Fruit fly (Drosophila melanogaster): Measurements from ENCODE around the gene ChLD3.

Gene ChLD3

dm6 chr2L:16716771-16717170, 21.9 kb upstream of the ChLD3 start:
- TF ChIP-seq OdsH (GFP tag; optimal IDR thresholded peaks at IDR 0.05), result no peak
- TF ChIP-seq Myc (optimal IDR thresholded peaks at IDR 0.05), result no peak
- no peak for TF ChIP-seq pan (optimal IDR thresholded peaks at IDR 0.05)
- TF ChIP-seq Abd-B (GFP tag; optimal IDR thresholded peaks at IDR 0.05), result no peak
- no peak for TF ChIP-seq sage (GFP tag; optimal IDR thresholded peaks at IDR 0.05)
- TF ChIP-seq Sp1 (GFP tag; optimal IDR thresholded peaks at IDR 0.05), result no peak
- TF ChIP-seq tai (GFP tag; optimal IDR thresholded peaks at IDR 0.05), result no peak
- no peak for TF ChIP-seq N (GFP tag; optimal IDR thresholded peaks at IDR 0.05)
- no peak for TF ChIP-seq jim (GFP tag; optimal IDR thresholded peaks at IDR 0.05)
- TF ChIP-seq Dfd (GFP tag; optimal IDR thresholded peaks at IDR 0.05), result no peak

- no peak for TF ChIP-seq HLH106 (tag; optimal IDR thresholded peaks at IDR 0.05)
- no peak for TF ChIP-seq rgr (GFP tag; optimal IDR thresholded peaks at IDR 0.05)
- TF ChIP-seq fru (GFP tag; optimal IDR thresholded peaks at IDR 0.05), result no peak
- TF ChIP-seq pan (optimal IDR thresholded peaks at IDR 0.05), result no peak
Measured at dm6 chr2L:16718446-16719173, 20.0 kb upstream of the ChLD3 start.

DNA sequence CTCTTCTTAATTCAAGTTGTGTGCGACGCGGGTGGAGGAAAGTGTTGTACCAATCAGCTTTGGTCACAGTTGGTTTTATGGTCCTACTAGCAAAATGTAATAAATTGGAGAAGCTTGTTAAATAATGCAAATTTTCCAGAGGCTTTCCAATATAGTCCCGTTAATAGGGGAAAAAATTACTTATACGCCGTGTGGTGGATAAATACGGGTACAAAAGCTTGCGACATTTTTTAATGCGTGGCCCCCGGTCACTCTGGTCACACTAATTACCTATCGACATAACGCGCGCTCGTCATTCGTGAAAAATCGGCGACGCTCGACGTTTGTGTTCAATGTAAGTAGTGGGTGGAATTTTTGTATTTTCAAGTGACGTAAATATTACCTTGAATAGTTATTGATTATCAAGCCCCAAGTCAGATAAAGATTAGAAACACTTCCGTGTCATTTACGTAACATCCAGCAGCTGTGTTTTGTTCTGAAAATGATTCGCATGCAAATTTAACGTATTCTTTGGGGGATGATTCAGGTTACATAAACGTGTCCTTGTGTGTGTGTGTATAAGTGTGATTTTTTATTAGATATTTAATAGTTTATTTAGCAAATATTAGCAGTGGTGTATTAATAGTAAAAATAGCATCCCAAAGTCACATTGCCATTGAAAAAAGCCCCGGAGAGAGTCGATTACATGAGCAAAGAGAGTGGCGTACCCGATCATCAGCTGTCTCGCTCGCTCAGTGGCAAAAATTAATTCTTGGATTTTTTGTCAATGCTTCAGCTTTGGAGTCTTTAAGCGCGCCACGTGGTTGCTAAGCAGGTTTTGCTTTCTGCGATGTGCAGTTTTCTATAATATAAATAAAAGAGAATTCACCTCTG, 18.8 kb upstream of the ChLD3 start, which contains the start of gene Cyt-c-p:
Gene Cyt-c-p, plus strand, starts transcription at position 290 of the 873 bp plus-strand sequence.
- TF ChIP-seq N (GFP tag; optimal IDR thresholded peaks at IDR 0.05), result no peak
- peak; percentile 19 for TF ChIP-seq OdsH (GFP tag; optimal IDR thresholded peaks at IDR 0.05)
- peak; percentile 19 for TF ChIP-seq Myc (optimal IDR thresholded peaks at IDR 0.05)
- peak; percentile 13 for TF ChIP-seq HLH106 (tag; optimal IDR thresholded peaks at IDR 0.05)
- no peak for TF ChIP-seq CG9705 (GFP tag; optimal IDR thresholded peaks at IDR 0.05)
- no peak for TF ChIP-seq Rel (GFP tag; optimal IDR thresholded peaks at IDR 0.05)
- TF ChIP-seq Rel (tag; optimal IDR thresholded peaks at IDR 0.05), result peak; percentile 83
- peak; percentile 28 for TF ChIP-seq Hr83 (GFP tag; optimal IDR thresholded peaks at IDR 0.05; ENCODE audit: poor library complexity, severe bottlenecking)
- TF ChIP-seq jim (GFP tag; optimal IDR thresholded peaks at IDR 0.05), result no peak
- TF ChIP-seq foxo (GFP tag; optimal IDR thresholded peaks at IDR 0.05), result peak in 1 of 2 experiments; percentile 28
- TF ChIP-seq Dif (GFP tag; optimal IDR thresholded peaks at IDR 0.05; ENCODE audit: partially characterized antibody), result peak; percentile 0
- peak; percentile 19 for TF ChIP-seq rgr (GFP tag; optimal IDR thresholded peaks at IDR 0.05)

DNA sequence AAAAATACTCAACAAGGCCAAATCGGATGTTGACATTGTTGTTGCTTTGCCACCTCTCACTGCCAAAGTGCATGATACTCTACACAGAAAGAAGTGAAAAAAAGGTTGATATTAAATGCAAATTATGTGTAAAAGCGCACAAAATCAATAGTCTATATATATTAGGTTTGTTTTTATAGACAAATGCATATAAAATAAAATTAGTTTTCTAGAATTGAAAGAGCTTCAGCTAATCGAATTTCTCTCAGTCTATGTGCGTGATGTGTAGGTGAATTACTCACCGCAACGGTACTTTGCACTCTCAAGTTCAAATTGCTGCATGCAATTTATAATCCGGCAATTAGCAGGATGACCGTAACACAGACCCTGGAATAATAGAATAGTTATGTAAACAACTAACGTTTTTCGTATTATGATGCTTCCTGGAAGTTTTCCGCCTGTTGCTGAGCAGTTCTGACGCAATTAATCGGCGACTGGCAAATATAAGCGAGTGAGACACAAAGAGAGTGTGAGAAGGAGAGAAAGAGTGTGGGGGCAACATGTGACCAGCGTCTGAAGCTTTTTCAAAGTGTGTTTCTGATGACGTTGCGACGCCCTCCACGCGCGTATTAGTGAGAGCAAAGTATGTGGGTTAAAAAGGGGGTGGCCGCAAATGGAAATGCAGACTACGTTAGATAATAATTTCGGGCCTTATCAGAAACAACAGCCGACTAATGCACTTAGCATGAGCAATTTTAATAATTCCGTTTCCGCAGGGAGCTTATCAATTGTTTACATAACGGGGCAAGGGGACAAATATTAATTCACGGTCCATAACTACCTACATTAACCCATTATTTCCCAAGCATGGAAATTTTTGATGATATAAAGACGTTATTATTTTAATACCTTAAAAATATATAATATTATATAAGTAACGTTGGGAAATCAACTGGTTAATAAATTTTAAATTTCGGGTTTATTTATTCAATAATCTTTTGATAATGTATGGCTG, 17.6 kb upstream of the ChLD3 start:
- TF ChIP-seq ey (GFP tag; optimal IDR thresholded peaks at IDR 0.05) (peak; percentile 97), dl (GFP tag; optimal IDR thresholded peaks at IDR 0.05; ENCODE audit: insufficient read depth in 1 of 2, partially characterized antibody in 2 of 2) (no peak), N (GFP tag; optimal IDR thresholded peaks at IDR 0.05) (no peak), sage (GFP tag; optimal IDR thresholded peaks at IDR 0.05) (peak; percentile 94), lola (GFP tag; optimal IDR thresholded peaks at IDR 0.05) (no peak), usp (GFP tag; optimal IDR thresholded peaks at IDR 0.05) (no peak), brk (GFP tag; optimal IDR thresholded peaks at IDR 0.05) (peak; percentile 97), psq (GFP tag; optimal IDR thresholded peaks at IDR 0.05) (peak; percentile 95), fru (GFP tag; optimal IDR thresholded peaks at IDR 0.05) (peak; percentile 96), Abd-B (GFP tag; optimal IDR thresholded peaks at IDR 0.05) (no peak), br (GFP tag; optimal IDR thresholded peaks at IDR 0.05) (peak; percentile 92), dmrt93B (GFP tag; optimal IDR thresholded peaks at IDR 0.05) (peak; percentile 93), Rel (GFP tag; optimal IDR thresholded peaks at IDR 0.05) (peak; percentile 85), Rel (tag; optimal IDR thresholded peaks at IDR 0.05) (peak; percentile 93), Vsx2 (GFP tag; optimal IDR thresholded peaks at IDR 0.05; ENCODE audit: partially characterized antibody) (no peak), Hnf4 (GFP tag; optimal IDR thresholded peaks at IDR 0.05) (peak; percentile 97), Dfd (GFP tag; optimal IDR thresholded peaks at IDR 0.05) (peak; percentile 64), Hr83 (GFP tag; optimal IDR thresholded peaks at IDR 0.05; ENCODE audit: poor library complexity, severe bottlenecking) (peak; percentile 25), rgr (GFP tag; optimal IDR thresholded peaks at IDR 0.05) (peak; percentile 98), Jra (GFP tag; optimal IDR thresholded peaks at IDR 0.05) (peak; percentile 96), dsf (GFP tag; optimal IDR thresholded peaks at IDR 0.05; ENCODE audit: borderline replicate concordance) (peak; percentile 87), HLH106 (tag; optimal IDR thresholded peaks at IDR 0.05) (peak; percentile 96), Dif (GFP tag; optimal IDR thresholded peaks at IDR 0.05; ENCODE audit: partially characterized antibody) (peak; percentile 58), tai (GFP tag; optimal IDR thresholded peaks at IDR 0.05) (peak; percentile 94), CG9705 (GFP tag; optimal IDR thresholded peaks at IDR 0.05) (peak; percentile 63), CG32264 (GFP tag; optimal IDR thresholded peaks at IDR 0.05) (peak; percentile 87), pan (optimal IDR thresholded peaks at IDR 0.05) (no peak), OdsH (GFP tag; optimal IDR thresholded peaks at IDR 0.05) (peak; percentile 98), CrebA (GFP tag; optimal IDR thresholded peaks at IDR 0.05; ENCODE audit: borderline replicate concordance) (no peak), Hr78 (GFP tag; optimal IDR thresholded peaks at IDR 0.05) (no peak), sv (GFP tag; optimal IDR thresholded peaks at IDR 0.05) (peak; percentile 93)

Measured in whole organism, wandering third instar larva.